Fruit fly (Drosophila melanogaster): ENCODE data around the gene Flo2.
A peak's percentile ranks its signal among the peaks of the same experiment; 100 is the strongest.

dm6 chrX:14905499-14906044 lies 66.4 kb downstream of the Flo2 start, which contains the start of gene CG9512:
- TF ChIP-seq cnc (optimal IDR thresholded peaks at IDR 0.05): no peak
- TF ChIP-seq Mnt (GFP tag; optimal IDR thresholded peaks at IDR 0.05): peak; percentile 1
- peak; percentile 25 for TF ChIP-seq Hr96 (GFP tag; optimal IDR thresholded peaks at IDR 0.05)
- peak; percentile 11 for TF ChIP-seq ovo (GFP tag; optimal IDR thresholded peaks at IDR 0.05)
- TF ChIP-seq CG11617 (GFP tag; optimal IDR thresholded peaks at IDR 0.05): no peak
- no peak for TF ChIP-seq pad (GFP tag; optimal IDR thresholded peaks at IDR 0.05)
- TF ChIP-seq kay (GFP tag; ENCODE audit: borderline replicate concordance): peak; percentile 1
- no peak for TF ChIP-seq cic (GFP tag; optimal IDR thresholded peaks at IDR 0.05)
- no peak for TF ChIP-seq bab1 (GFP tag; optimal IDR thresholded peaks at IDR 0.05)
- TF ChIP-seq Clk (GFP tag; optimal IDR thresholded peaks at IDR 0.05): no peak
- TF ChIP-seq CG12768 (GFP tag; optimal IDR thresholded peaks at IDR 0.05): no peak

Data from whole organism, adult.